Fruit fly (Drosophila melanogaster): ENCODE measurements around the gene CG7506.

- TF ChIP-seq Pif1B (GFP tag; optimal IDR thresholded peaks at IDR 0.05) (no peak), CG4496 (GFP tag; IDR thresholded peaks at IDR 0.05) (no peak), CG9948 (tag; optimal IDR thresholded peaks at IDR 0.05) (no peak), CG14655 (GFP tag; optimal IDR thresholded peaks at IDR 0.05) (no peak), CG12605 (GFP tag; IDR thresholded peaks at IDR 0.05) (no peak), CG13204 (GFP tag; optimal IDR thresholded peaks at IDR 0.05) (no peak)
Measured at dm6 chr3L:7590898-7591297, 50.5 kb downstream of the CG7506 start, which contains the start of gene t-Grip84.
